Fruit fly (Drosophila melanogaster) whole organism, embryonic: ENCODE measurements around the gene CG11396.

ENCODE experiments used
- Adf1 ChIP-seq: fragments of 200-800 bp; sonication (Bioruptor generic); IDR thresholded peaks from 2 replicates; pipeline ENCODE4 v1.3.6; 2022; ENCODE audit warnings: missing biosample characterization, missing genetic modification characterization
- CG10274 ChIP-seq: fragments of 200-800 bp; sonication (Bioruptor generic); optimal IDR thresholded peaks from 3 replicates; lab custom pipeline; 2017; ENCODE audit warnings: missing biosample characterization, mild to moderate bottlenecking, missing genetic modification characterization
- CG11398 ChIP-seq: fragments of 200-800 bp; sonication (Bioruptor generic); optimal IDR thresholded peaks from 2 replicates; lab custom pipeline; 2016; ENCODE audit warnings: missing biosample characterization, missing genetic modification characterization
- CG12104 ChIP-seq: fragments of 200-800 bp; sonication (Bioruptor generic); optimal IDR thresholded peaks from 3 replicates; lab custom pipeline; 2016; ENCODE audit warnings: missing biosample characterization, missing genetic modification characterization
- CG12155 ChIP-seq: fragments of 200-800 bp; sonication (Bioruptor generic); optimal IDR thresholded peaks from 3 replicates; lab custom pipeline; 2016; ENCODE audit warnings: missing biosample characterization, missing genetic modification characterization
- CG12659 ChIP-seq: fragments of 200-800 bp; sonication (Bioruptor generic); optimal IDR thresholded peaks from 3 replicates; lab custom pipeline; 2017; ENCODE audit warnings: mild to moderate bottlenecking, missing biosample characterization, missing genetic modification reagents, missing genetic modification characterization
- CG13287 ChIP-seq: fragments of 200-800 bp; sonication (Bioruptor generic); IDR thresholded peaks from 2 replicates; pipeline ENCODE4 v1.3.6; 2022; ENCODE audit warnings: missing biosample characterization, missing genetic modification characterization; ENCODE audit not compliant: partially characterized antibody
- CG13775 ChIP-seq: fragments of 200-800 bp; sonication (Bioruptor generic); optimal IDR thresholded peaks from 3 replicates; lab custom pipeline; 2017; ENCODE audit warnings: missing biosample characterization, mild to moderate bottlenecking, missing genetic modification characterization
- CG14710 ChIP-seq: fragments of 200-800 bp; sonication (Bioruptor generic); optimal IDR thresholded peaks from 3 replicates; lab custom pipeline; 2019; ENCODE audit warnings: missing biosample characterization, mild to moderate bottlenecking, missing genetic modification characterization, moderate library complexity
- CG17802 ChIP-seq: fragments of 200-800 bp; sonication (Bioruptor generic); optimal IDR thresholded peaks from 2 replicates; lab custom pipeline; 2018; ENCODE audit warnings: missing biosample characterization, mild to moderate bottlenecking, missing genetic modification characterization, moderate library complexity
- CG2120 ChIP-seq: fragments of 200-800 bp; sonication (Bioruptor generic); optimal IDR thresholded peaks from 3 replicates; lab custom pipeline; 2016; ENCODE audit warnings: missing biosample characterization, missing genetic modification characterization
- CG33213 ChIP-seq: fragments of 200-800 bp; sonication (Bioruptor generic); optimal IDR thresholded peaks from 3 replicates; lab custom pipeline; 2016; ENCODE audit warnings: missing biosample characterization, missing genetic modification characterization
- CG34224 ChIP-seq: fragments of 200-800 bp; sonication (Bioruptor generic); IDR thresholded peaks from 3 replicates; pipeline ENCODE4 v1.3.6; 2022; ENCODE audit warnings: missing biosample characterization, missing genetic modification characterization; ENCODE audit not compliant: partially characterized antibody
- CG3847 ChIP-seq: fragments of 200-800 bp; sonication (Bioruptor generic); IDR thresholded peaks from 2 replicates; pipeline ENCODE4 v1.3.6; 2022; ENCODE audit warnings: missing biosample characterization, missing genetic modification characterization
- CG6689 ChIP-seq: fragments of 200-800 bp; sonication (Bioruptor generic); IDR thresholded peaks from 2 replicates; pipeline ENCODE4 v1.3.6; 2022; ENCODE audit warnings: missing biosample characterization, missing genetic modification characterization
- CG8924 ChIP-seq: fragments of 200-800 bp; optimal IDR thresholded peaks from 3 replicates; lab custom pipeline; 2019; ENCODE audit warnings: missing biosample characterization, mild to moderate bottlenecking, missing genetic modification characterization, moderate library complexity
- CG9797 ChIP-seq: fragments of 200-800 bp; sonication (Bioruptor generic); optimal IDR thresholded peaks from 3 replicates; lab custom pipeline; 2018; ENCODE audit warnings: missing biosample characterization, mild to moderate bottlenecking, missing genetic modification characterization
- CoRest ChIP-seq: fragments of 200-800 bp; sonication (Bioruptor generic); optimal IDR thresholded peaks from 3 replicates; lab custom pipeline; 2018; ENCODE audit warnings: missing biosample characterization, mild to moderate bottlenecking, missing genetic modification characterization, moderate library complexity
- Doc3 ChIP-seq: fragments of 200-800 bp; sonication (Bioruptor generic); IDR thresholded peaks from 3 replicates; pipeline ENCODE4 v1.3.6; 2022; ENCODE audit warnings: missing biosample characterization, missing genetic modification characterization; ENCODE audit not compliant: partially characterized antibody
- Dp ChIP-seq: fragments of 200-800 bp; sonication (Bioruptor generic); optimal IDR thresholded peaks from 2 replicates; lab custom pipeline; 2018; ENCODE audit warnings: missing biosample characterization, mild to moderate bottlenecking, missing genetic modification characterization, moderate library complexity
- Drgx ChIP-seq: fragments of 200-800 bp; sonication (Bioruptor generic); IDR thresholded peaks from 2 replicates; pipeline ENCODE4 v1.3.6; 2022; ENCODE audit warnings: missing biosample characterization, missing genetic modification characterization
- E2f2 ChIP-seq: fragments of 200-800 bp; sonication (Bioruptor generic); IDR thresholded peaks from 2 replicates; pipeline ENCODE4 v1.3.6; 2022; ENCODE audit warnings: missing biosample characterization, missing genetic modification characterization
- Hr39 ChIP-seq: fragments of >200 bp; optimal IDR thresholded peaks from 2 replicates; lab custom pipeline; 2017
- Hsf ChIP-seq: fragments of 200-800 bp; sonication (Bioruptor generic); optimal IDR thresholded peaks from 3 replicates; lab custom pipeline; 2016; ENCODE audit warnings: missing biosample characterization, missing genetic modification characterization
- MTF-1 ChIP-seq: fragments of 200-800 bp; sonication (Bioruptor generic); optimal IDR thresholded peaks from 2 replicates; lab custom pipeline; 2018; ENCODE audit warnings: missing biosample characterization, mild to moderate bottlenecking, missing genetic modification characterization, borderline replicate concordance
- Med ChIP-seq: fragments of 200-800 bp; sonication (Bioruptor generic); peaks from one replicate; lab custom pipeline; 2016; ENCODE audit warnings: missing biosample characterization, missing genetic modification characterization, mild to moderate bottlenecking, inconsistent platforms, moderate library complexity
- Scr ChIP-seq: fragments of 200-800 bp; sonication (Bioruptor generic); IDR thresholded peaks from 2 replicates; pipeline ENCODE4 v1.3.6; 2022; ENCODE audit warnings: missing biosample characterization, missing genetic modification characterization; ENCODE audit not compliant: partially characterized antibody
- YL-1 ChIP-seq: fragments of 200-800 bp; sonication (Bioruptor generic); optimal IDR thresholded peaks from 3 replicates; lab custom pipeline; 2017; ENCODE audit warnings: missing biosample characterization, mild to moderate bottlenecking, missing genetic modification characterization
- amos ChIP-seq: fragments of 200-800 bp; sonication (Bioruptor generic); IDR thresholded peaks from 2 replicates; pipeline ENCODE4 v1.3.6; 2022; ENCODE audit warnings: missing biosample characterization, missing genetic modification characterization; ENCODE audit not compliant: partially characterized antibody
- cg ChIP-seq: fragments of 200-800 bp; sonication (Bioruptor generic); optimal IDR thresholded peaks from 3 replicates; lab custom pipeline; 2019; ENCODE audit warnings: missing biosample characterization, mild to moderate bottlenecking, missing genetic modification characterization, moderate library complexity
- crol ChIP-seq: fragments of 200-800 bp; sonication (Bioruptor generic); IDR thresholded peaks from 2 replicates; pipeline ENCODE4 v1.3.6; 2022; ENCODE audit warnings: missing biosample characterization, missing genetic modification characterization
- emc ChIP-seq: fragments of 200-800 bp; sonication (Bioruptor generic); optimal IDR thresholded peaks from 2 replicates; lab custom pipeline; 2016; ENCODE audit warnings: missing biosample characterization, missing genetic modification characterization
- ems ChIP-seq: fragments of 200-800 bp; sonication (Bioruptor generic); optimal IDR thresholded peaks from 3 replicates; lab custom pipeline; 2016; ENCODE audit warnings: missing biosample characterization, missing genetic modification characterization
- ftz-f1 ChIP-seq: fragments of 200-800 bp; sonication (Bioruptor generic); optimal IDR thresholded peaks from 2 replicates; lab custom pipeline; 2016; ENCODE audit warnings: missing biosample characterization, missing genetic modification characterization
- gfzf ChIP-seq: fragments of 200-800 bp; sonication (Bioruptor generic); optimal IDR thresholded peaks from 2 replicates; lab custom pipeline; 2016; ENCODE audit warnings: missing biosample characterization, mild to moderate bottlenecking, missing genetic modification characterization, moderate library complexity
- jigr1 ChIP-seq: fragments of 200-800 bp; sonication (Bioruptor generic); IDR thresholded peaks from 3 replicates; pipeline ENCODE4 v1.3.6; 2022; ENCODE audit warnings: missing biosample characterization, missing genetic modification characterization
- mam ChIP-seq: fragments of 200-800 bp; sonication (Bioruptor generic); optimal IDR thresholded peaks from 3 replicates; lab custom pipeline; 2016; ENCODE audit warnings: missing biosample characterization, missing genetic modification characterization
- nerfin-2 ChIP-seq: fragments of 200-800 bp; sonication (Bioruptor generic); IDR thresholded peaks from 2 replicates; pipeline ENCODE4 v1.3.6; 2022; ENCODE audit warnings: missing biosample characterization, missing genetic modification characterization; ENCODE audit not compliant: partially characterized antibody
- nmo ChIP-seq: fragments of 200-800 bp; sonication (Bioruptor generic); optimal IDR thresholded peaks from 2 replicates; lab custom pipeline; 2018; ENCODE audit warnings: missing biosample characterization, mild to moderate bottlenecking, missing genetic modification characterization, moderate library complexity
- oc ChIP-seq: fragments of 200-800 bp; sonication (Bioruptor generic); optimal IDR thresholded peaks from 2 replicates; lab custom pipeline; 2018; ENCODE audit warnings: missing biosample characterization, mild to moderate bottlenecking, missing genetic modification characterization, moderate library complexity
- pan ChIP-seq, 4 experiments: fragments of >200 bp in 3 of 4; fragments of 200-800 bp in 1 of 4; sonication (Bioruptor generic) in 1 of 4; optimal IDR thresholded peaks in 3 of 4; IDR thresholded peaks in 1 of 4; 2 replicates each; pipeline versions ENCODE4 v1.3.6 to Lab custom; 2017 to 2022; ENCODE audit warnings: missing biosample characterization in 2 of 4, missing genetic modification characterization in 2 of 4, mixed read lengths in 1 of 4
- ranshi ChIP-seq: fragments of 200-800 bp; sonication (Bioruptor generic); IDR thresholded peaks from 2 replicates; pipeline ENCODE4 v1.3.6; 2022; ENCODE audit warnings: missing biosample characterization, missing genetic modification characterization
- sima ChIP-seq: fragments of 200-800 bp; sonication (Bioruptor generic); optimal IDR thresholded peaks from 2 replicates; lab custom pipeline; 2016; ENCODE audit warnings: missing biosample characterization, missing genetic modification characterization
- ssp ChIP-seq: fragments of 200-800 bp; sonication (Bioruptor generic); IDR thresholded peaks from 2 replicates; pipeline ENCODE4 v1.3.6; 2022; ENCODE audit warnings: missing biosample characterization, missing genetic modification characterization
- trem ChIP-seq: fragments of 200-800 bp; optimal IDR thresholded peaks from 3 replicates; lab custom pipeline; 2019; ENCODE audit warnings: missing biosample characterization, mild to moderate bottlenecking, missing genetic modification characterization, moderate library complexity
- wdn ChIP-seq: fragments of 200-800 bp; sonication (Bioruptor generic); IDR thresholded peaks from 2 replicates; pipeline ENCODE4 v1.3.6; 2022; ENCODE audit warnings: missing biosample characterization, missing genetic modification characterization
- zen2 ChIP-seq: fragments of 200-800 bp; sonication (Bioruptor generic); IDR thresholded peaks from 3 replicates; pipeline ENCODE4 v1.3.6; 2022; ENCODE audit warnings: missing biosample characterization, missing genetic modification characterization; ENCODE audit not compliant: partially characterized antibody

CG11396 gene

dm6 chr3L:20809088-20809999 is 21.4 kb upstream of the CG11396 start, which contains the start of the genes CG3634 and HIPP1 (continued):
- TF ChIP-seq CG13775 (peak; percentile 10), gfzf (GFP tag; lab: Kevin White, UChicago) (peak; percentile 83), CG8924 (tag; lab: Kevin White, UChicago) (peak; percentile 11), ssp (GFP tag; lab: Robert Waterston, UW) (peak; percentile 72), CG34224 (GFP tag; lab: Robert Waterston, UW) (peak; percentile 73), nmo (GFP tag; lab: Kevin White, UChicago) (peak; percentile 62), Adf1 (GFP tag; lab: Robert Waterston, UW) (no peak), ranshi (GFP tag; lab: Robert Waterston, UW) (no peak), nerfin-2 (GFP tag; lab: Robert Waterston, UW) (0 out of 2 replicates have a peak, but pooled peaks have one; percentile 29), CG6689 (GFP tag; lab: Robert Waterston, UW) (0 out of 2 replicates have a peak, but pooled peaks have one; percentile 5), CG12659 (peak; percentile 57), CG12104 (peak; percentile 39), CG33213 (no peak), Drgx (GFP tag; lab: Robert Waterston, UW) (no peak), Dp (GFP tag; lab: Kevin White, UChicago) (peak; percentile 35), ems (no peak), CG11398 (GFP tag; lab: Kevin White, UChicago) (no peak), ftz-f1 (no peak), Hsf (GFP tag; lab: Kevin White, UChicago) (peak; percentile 24), zen2 (GFP tag; lab: Robert Waterston, UW) (peak; percentile 52; the same call in 1 of the 3 replicates), CG12155 (GFP tag; lab: Kevin White, UChicago) (peak; percentile 8), pan (optimal IDR thresholded peaks at IDR 0.05; lab: Kevin White, UChicago) (no peak), pan (GFP tag; optimal IDR thresholded peaks at IDR 0.05 in 1 of 2, IDR thresholded peaks at IDR 0.05 in 1 of 2) (peak in 1 of 2 experiments; percentile 21), mam (GFP tag; lab: Kevin White, UChicago) (peak; percentile 9), Doc3 (GFP tag; lab: Robert Waterston, UW) (peak; percentile 50; the same call in 1 of the 3 replicates), crol (GFP tag; lab: Robert Waterston, UW) (peak; percentile 98), CoRest (peak; percentile 53), amos (GFP tag; lab: Robert Waterston, UW) (peak; percentile 70), trem (peak; percentile 82), Hr39 (lab: Kevin White, UChicago) (no peak), MTF-1 (GFP tag; lab: Kevin White, UChicago) (no peak), wdn (no peak), CG2120 (GFP tag; lab: Kevin White, UChicago) (peak; percentile 36), CG17802 (tag; lab: Kevin White, UChicago) (no peak), oc (tag; lab: Kevin White, UChicago) (no peak), CG13287 (GFP tag; lab: Robert Waterston, UW) (peak; percentile 75), CG3847 (peak; percentile 5; the same call in 1 of the 2 replicates), Scr (GFP tag; lab: Robert Waterston, UW) (peak; percentile 75), cg (no peak), CG10274 (GFP tag; lab: Kevin White, UChicago) (no peak), jigr1 (GFP tag; lab: Robert Waterston, UW) (no peak), E2f2 (peak; percentile 50; the same call in 1 of the 2 replicates), YL-1 (GFP tag; lab: Kevin White, UChicago) (peak; percentile 72), emc (no peak), sima (no peak), CG9797 (GFP tag; lab: Kevin White, UChicago) (peak; percentile 85), CG14710 (tag; lab: Kevin White, UChicago) (peak; percentile 75), Med (GFP tag; lab: Kevin White, UChicago) (peak; percentile 67)
